Worm (Caenorhabditis elegans) whole organism, midembryonic: ENCODE results near the gene F26F12.8.

Source experiments
- T22C8.4 ChIP-seq: fragments of 200-800 bp; sonication (Bioruptor generic); IDR thresholded peaks from 2 replicates; pipeline ENCODE4 v1.3.6; 2022; ENCODE audit warnings: missing genetic modification characterization, missing compliant biosample characterization
- cog-1 ChIP-seq: sonication (generic microtip); optimal IDR thresholded peaks from 2 replicates; lab custom pipeline; 2016; ENCODE audit warnings: missing genetic modification characterization, missing compliant biosample characterization
- flt-1 ChIP-seq: fragments of 200-800 bp; sonication (Bioruptor generic); IDR thresholded peaks from 2 replicates; pipeline ENCODE4 v1.3.6; 2022; ENCODE audit warnings: missing genetic modification characterization, missing compliant biosample characterization
- klf-2 ChIP-seq: fragments of 200-800 bp; sonication (Bioruptor generic); conservative IDR thresholded peaks from 2 replicates; pipeline ENCODE4 v1.3.6; 2022; ENCODE audit warnings: missing genetic modification reagents, missing genetic modification characterization, missing compliant biosample characterization
- med-1 ChIP-seq: sonication (generic microtip); optimal IDR thresholded peaks from 2 replicates; lab custom pipeline; 2017; ENCODE audit warnings: missing genetic modification characterization, mild to moderate bottlenecking, missing compliant biosample characterization, antibody characterized with exemption, missing genetic modification reagents; ENCODE audit not compliant: insufficient read depth
- ref-1 ChIP-seq: fragments of 200-800 bp; sonication (Bioruptor generic); conservative IDR thresholded peaks from 2 replicates; pipeline ENCODE4 v1.3.6; 2022; ENCODE audit warnings: missing genetic modification reagents, missing genetic modification characterization, missing compliant biosample characterization
- tab-1 ChIP-seq: fragments of 200-800 bp; sonication (Bioruptor generic); IDR thresholded peaks from 2 replicates; pipeline ENCODE4 v1.3.6; 2022; ENCODE audit warnings: missing genetic modification characterization, missing compliant biosample characterization
- ztf-23 ChIP-seq: fragments of 200-800 bp; sonication (Bioruptor generic); IDR thresholded peaks from 2 replicates; pipeline ENCODE4 v1.3.6; 2022; ENCODE audit warnings: missing genetic modification reagents, missing genetic modification characterization, missing compliant biosample characterization
- ztf-29 ChIP-seq: fragments of 200-800 bp; sonication (Bioruptor generic); IDR thresholded peaks from 2 replicates; pipeline ENCODE4 v1.3.6; 2022; ENCODE audit warnings: missing genetic modification reagents, missing genetic modification characterization, missing compliant biosample characterization

DNA sequence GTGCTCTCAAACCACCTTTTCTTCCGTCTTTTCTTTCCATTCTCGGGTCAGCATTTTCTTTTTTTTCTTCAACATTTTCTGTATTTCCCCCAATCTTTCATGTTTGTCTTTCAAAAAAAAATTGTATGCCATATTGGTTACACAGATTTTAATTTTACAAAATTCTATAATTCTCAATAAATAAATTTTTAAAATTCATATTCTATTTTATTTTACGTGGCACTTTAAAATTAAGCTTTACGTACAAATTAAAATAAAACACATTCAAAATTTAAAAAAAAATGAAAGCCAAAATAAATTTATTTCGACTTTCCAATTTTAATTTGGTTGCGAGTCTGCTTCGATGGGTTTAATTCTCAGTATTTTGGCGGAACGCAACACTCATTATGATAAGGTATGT lies 56.9 kb downstream of the F26F12.8 start, which contains the start of gene ZC250.5:
- TF ChIP-seq cog-1 (tag; lab: Kevin White, UChicago) (no peak), ref-1 (GFP tag; lab: Robert Waterston, UW) (no peak), flt-1 (no peak), T22C8.4 (GFP tag; lab: Robert Waterston, UW) (no peak), klf-2 (GFP tag; lab: Robert Waterston, UW) (no peak), med-1 (GFP tag; lab: Kevin White, UChicago) (no peak), ztf-23 (GFP tag; lab: Robert Waterston, UW) (no peak), tab-1 (GFP tag; lab: Robert Waterston, UW) (no peak), ztf-29 (no peak)
